Worm (Caenorhabditis elegans) whole organism, L2 larva: ENCODE results near the gene sfxn-1.1.

Experiments
- aly-2 ChIP-seq: fragments of 150-350 bp; optimal IDR thresholded peaks from 2 replicates; lab custom pipeline; 2014; ENCODE audit warnings: missing biosample characterization, missing genetic modification characterization
- blmp-1 ChIP-seq: sonication (generic microtip); optimal IDR thresholded peaks from 2 replicates; lab custom pipeline; 2017; ENCODE audit warnings: missing genetic modification characterization, mild to moderate bottlenecking, missing compliant biosample characterization, antibody characterized with exemption, moderate library complexity; ENCODE audit not compliant: insufficient read depth
- crh-2 ChIP-seq: sonication (generic microtip); optimal IDR thresholded peaks from 2 replicates; lab custom pipeline; 2017; ENCODE audit warnings: missing biosample characterization, missing genetic modification characterization
- dmd-4 ChIP-seq: sonication (generic microtip); optimal IDR thresholded peaks from 2 replicates; lab custom pipeline; 2017; ENCODE audit warnings: missing biosample characterization, missing genetic modification characterization
- fos-1 ChIP-seq: fragments of 150-350 bp; optimal IDR thresholded peaks from 2 replicates; lab custom pipeline; 2014; ENCODE audit warnings: missing biosample characterization, missing genetic modification characterization
- gmeb-1 ChIP-seq: fragments of 150-350 bp; optimal IDR thresholded peaks from 2 replicates; lab custom pipeline; 2014; ENCODE audit warnings: missing biosample characterization, missing genetic modification characterization
- lsy-2 ChIP-seq, 2 experiments: fragments of 150-350 bp in 1 of 2; sonication (generic microtip) in 1 of 2; optimal IDR thresholded peaks; 2 replicates each; lab custom pipeline; 2014 to 2017; ENCODE audit warnings: missing biosample characterization in 2 of 2, missing genetic modification characterization in 2 of 2
- mab-5 ChIP-seq: fragments of 150-350 bp; optimal IDR thresholded peaks from 2 replicates; lab custom pipeline; 2014; ENCODE audit warnings: missing biosample characterization, missing genetic modification characterization
- mbf-1 ChIP-seq: sonication (generic microtip); optimal IDR thresholded peaks from 2 replicates; lab custom pipeline; 2017; ENCODE audit warnings: missing biosample characterization, missing genetic modification characterization
- mdl-1 ChIP-seq, 2 experiments: fragments of 150-350 bp in 1 of 2; sonication (generic microtip) in 1 of 2; optimal IDR thresholded peaks; 2 replicates each; lab custom pipeline; 2017; ENCODE audit warnings: missing biosample characterization in 2 of 2, missing genetic modification characterization in 2 of 2
- nhr-10 ChIP-seq: sonication (generic microtip); optimal IDR thresholded peaks from 2 replicates; lab custom pipeline; 2017; ENCODE audit warnings: missing biosample characterization, missing genetic modification characterization
- nhr-12 ChIP-seq: fragments of 150-350 bp; optimal IDR thresholded peaks from 2 replicates; lab custom pipeline; 2014; ENCODE audit warnings: missing biosample characterization, missing genetic modification characterization
- nhr-23 ChIP-seq: fragments of 150-350 bp; optimal IDR thresholded peaks from 2 replicates; lab custom pipeline; 2014; ENCODE audit warnings: missing biosample characterization, missing genetic modification reagents, missing genetic modification characterization
- nhr-6 ChIP-seq: fragments of 150-350 bp; optimal IDR thresholded peaks from 2 replicates; lab custom pipeline; 2014; ENCODE audit warnings: missing biosample characterization, missing genetic modification characterization
- peb-1 ChIP-seq: fragments of 150-350 bp; optimal IDR thresholded peaks from 2 replicates; lab custom pipeline; 2014; ENCODE audit warnings: missing biosample characterization, missing genetic modification characterization
- sem-4 ChIP-seq: fragments of 150-350 bp; optimal IDR thresholded peaks from 2 replicates; lab custom pipeline; 2014; ENCODE audit warnings: missing biosample characterization, missing genetic modification reagents, missing genetic modification characterization
- skn-1 ChIP-seq: sonication (generic microtip); optimal IDR thresholded peaks from 2 replicates; lab custom pipeline; 2017; ENCODE audit warnings: missing biosample characterization, missing genetic modification characterization
- sma-3 ChIP-seq: sonication (generic microtip); optimal IDR thresholded peaks from 2 replicates; lab custom pipeline; 2016; ENCODE audit warnings: missing genetic modification reagents, missing genetic modification characterization, missing compliant biosample characterization
- sma-9 ChIP-seq, 2 experiments: fragments of 150-350 bp in 1 of 2; sonication (generic microtip) in 1 of 2; optimal IDR thresholded peaks; 2 replicates each; lab custom pipeline; 2014 to 2016; ENCODE audit warnings: missing genetic modification characterization in 2 of 2, mild to moderate bottlenecking in 1 of 2, missing biosample characterization in 1 of 2, missing compliant biosample characterization in 1 of 2, missing genetic modification reagents in 1 of 2, moderate library complexity in 1 of 2
- snpc-4 ChIP-seq: fragments of 150-350 bp; optimal IDR thresholded peaks from 2 replicates; lab custom pipeline; 2014; ENCODE audit warnings: missing biosample characterization, missing genetic modification characterization
- unc-39 ChIP-seq: fragments of 150-350 bp; optimal IDR thresholded peaks from 2 replicates; lab custom pipeline; 2014; ENCODE audit warnings: missing biosample characterization, missing genetic modification characterization
- ztf-11 ChIP-seq: sonication (generic microtip); optimal IDR thresholded peaks from 2 replicates; lab custom pipeline; 2017; ENCODE audit warnings: missing biosample characterization, missing genetic modification characterization

The sfxn-1.1 gene

ce11 chrII:9474367-9475105 lies 44.1 kb downstream of the sfxn-1.1 start, which contains the start of the genes chil-25 and chil-26:
Gene chil-25, minus strand, starts transcription at chrII:9474467.
Gene chil-26, plus strand, starts transcription at chrII:9475055.
- TF ChIP-seq lsy-2 (tag; optimal IDR thresholded peaks at IDR 0.05; lab: Kevin White, UChicago) (no peak), aly-2 (no peak), mab-5 (tag; lab: Kevin White, UChicago) (no peak), mdl-1 (tag; optimal IDR thresholded peaks at IDR 0.05; lab: Kevin White, UChicago) (no peak), nhr-23 (tag; lab: Kevin White, UChicago) (no peak), dmd-4 (tag; lab: Kevin White, UChicago) (no peak), peb-1 (tag; lab: Kevin White, UChicago) (no peak), ztf-11 (no peak), mbf-1 (tag; lab: Kevin White, UChicago) (no peak), nhr-10 (no peak), sma-3 (GFP tag; lab: Kevin White, UChicago) (no peak), blmp-1 (tag; lab: Kevin White, UChicago) (no peak), nhr-12 (tag; lab: Kevin White, UChicago) (no peak)

DNA sequence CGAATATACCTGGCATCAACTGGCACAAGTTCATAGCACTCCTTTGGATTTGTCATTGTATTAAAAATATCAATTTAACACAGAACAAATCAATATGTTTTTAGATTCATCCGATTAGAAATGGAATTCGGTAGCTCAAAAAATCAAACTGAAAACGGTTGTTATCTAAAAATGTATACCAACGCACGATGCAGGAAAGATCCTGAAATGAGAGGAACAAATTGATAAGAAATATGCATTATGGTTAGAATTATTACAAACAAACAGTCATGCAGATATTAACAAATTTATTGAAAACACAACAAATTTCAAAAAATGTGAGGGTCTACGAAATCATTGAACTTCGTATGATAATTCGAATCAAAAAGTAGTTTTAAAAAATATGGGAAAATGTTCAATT lies 48.7 kb downstream of the sfxn-1.1 start, which contains the start of gene T19H5.6:
Gene T19H5.6, minus strand, starts transcription at position 195 of the 400 bp plus-strand sequence.
- TF ChIP-seq snpc-4 (tag; lab: Kevin White, UChicago) (no peak), fos-1 (peak; percentile 59), gmeb-1 (tag; lab: Kevin White, UChicago) (no peak), unc-39 (tag; lab: Kevin White, UChicago) (no peak)

- TF ChIP-seq fos-1 = peak; percentile 89
- peak; percentile 60 for TF ChIP-seq sma-9 (GFP tag; optimal IDR thresholded peaks at IDR 0.05; lab: Kevin White, UChicago)
- TF ChIP-seq sma-9 (tag; optimal IDR thresholded peaks at IDR 0.05; lab: Kevin White, UChicago) = no peak
- TF ChIP-seq sem-4 (tag; lab: Kevin White, UChicago) = no peak
- no peak for TF ChIP-seq nhr-6
- peak; percentile 48 for TF ChIP-seq skn-1 (tag; lab: Kevin White, UChicago)
- peak; percentile 23 for TF ChIP-seq crh-2
Observed at ce11 chrII:9468414-9468813, 50.3 kb downstream of the sfxn-1.1 start, which contains the start of gene chil-23. Gene chil-23, minus strand, starts transcription at chrII:9468611.
